Worm (Caenorhabditis elegans): ENCODE results near the gene Y57G11C.1142.
"Not testable (repeated sequence)": the region's sequence is repeated elsewhere in the genome, so short reads cannot be mapped to it uniquely, and the experiment has no call there.

DNA sequence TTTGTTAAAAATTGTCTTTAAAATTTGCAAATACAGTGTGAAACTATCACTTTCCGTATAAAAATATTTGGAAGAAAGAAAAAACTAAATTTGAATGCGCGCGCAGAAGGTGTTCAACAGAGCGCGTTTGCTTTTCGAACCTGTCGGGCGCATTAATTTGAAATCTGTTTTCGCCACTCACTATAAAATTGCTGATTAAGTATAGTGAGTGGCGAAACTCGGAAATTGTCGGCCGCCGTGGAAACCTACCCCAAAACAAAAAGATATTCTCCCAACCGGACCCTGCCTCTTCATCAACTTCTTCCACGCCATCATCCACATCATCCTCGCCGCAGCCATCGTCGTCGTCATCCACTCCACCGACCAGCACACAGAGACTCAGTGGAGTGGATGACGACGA, 21.9 kb upstream of the Y57G11C.1142 start:
- not testable (repeated sequence) for TF ChIP-seq nhr-90 (tag; optimal IDR thresholded peaks at IDR 0.05); hmg-1.2 (GFP tag; IDR thresholded peaks at IDR 0.05); F37B4.10 (GFP tag; IDR thresholded peaks at IDR 0.05); ama-1 (optimal IDR thresholded peaks at IDR 0.05); ama-1 (GFP tag; optimal IDR thresholded peaks at IDR 0.05); F57A8.1 (GFP tag; optimal IDR thresholded peaks at IDR 0.05); unc-62 (GFP tag; optimal IDR thresholded peaks at IDR 0.05); cebp-1 (GFP tag; IDR thresholded peaks at IDR 0.05); cebp-1 (tag; optimal IDR thresholded peaks at IDR 0.05)
